Fruit fly (Drosophila melanogaster) whole organism, wandering third instar larva: Measurements from ENCODE around the gene sr.

Experiments
- Abd-B ChIP-seq: fragments of >200 bp; optimal IDR thresholded peaks from 2 replicates; lab custom pipeline; 2017; ENCODE audit warnings: missing biosample characterization, missing genetic modification characterization
- CG32264 ChIP-seq: fragments of 200-800 bp; sonication (Bioruptor generic); optimal IDR thresholded peaks from 2 replicates; lab custom pipeline; 2016; ENCODE audit warnings: missing biosample characterization, missing genetic modification characterization
- CG9705 ChIP-seq: fragments of 200-800 bp; sonication (Bioruptor generic); optimal IDR thresholded peaks from 2 replicates; lab custom pipeline; 2018; ENCODE audit warnings: missing biosample characterization, mild to moderate bottlenecking, missing genetic modification characterization
- CrebA ChIP-seq: fragments of 200-800 bp; sonication (Bioruptor generic); optimal IDR thresholded peaks from 2 replicates; lab custom pipeline; 2016; ENCODE audit warnings: missing biosample characterization, mild to moderate bottlenecking, missing genetic modification characterization, borderline replicate concordance
- Dfd ChIP-seq: fragments of >200 bp; optimal IDR thresholded peaks from 2 replicates; lab custom pipeline; 2017; ENCODE audit warnings: missing biosample characterization, missing genetic modification characterization
- Dif ChIP-seq: fragments of 200-275, 200-300 bp; sonication (Bioruptor generic); optimal IDR thresholded peaks from 2 replicates; lab custom pipeline; 2018; ENCODE audit warnings: missing biosample characterization, missing genetic modification characterization; ENCODE audit not compliant: partially characterized antibody
- GATAd ChIP-seq: sonication (Bioruptor generic); optimal IDR thresholded peaks from 2 replicates; lab custom pipeline; 2016; ENCODE audit warnings: missing biosample characterization, missing genetic modification characterization
- HLH106 ChIP-seq: fragments of 200-800 bp; optimal IDR thresholded peaks from 3 replicates; lab custom pipeline; 2019; ENCODE audit warnings: missing biosample characterization, mild to moderate bottlenecking, missing genetic modification characterization, moderate library complexity
- Hnf4 ChIP-seq: fragments of 200-800 bp; sonication (Bioruptor generic); optimal IDR thresholded peaks from 2 replicates; lab custom pipeline; 2016; ENCODE audit warnings: missing biosample characterization, mild to moderate bottlenecking, missing genetic modification characterization
- Hr78 ChIP-seq: fragments of >200 bp; optimal IDR thresholded peaks from 2 replicates; lab custom pipeline; 2017; ENCODE audit warnings: missing biosample characterization, missing genetic modification characterization
- Hr83 ChIP-seq: fragments of 200-300 bp; sonication (Bioruptor generic); optimal IDR thresholded peaks from 2 replicates; lab custom pipeline; 2016; ENCODE audit warnings: missing biosample characterization, mild to moderate bottlenecking, missing genetic modification characterization, moderate library complexity; ENCODE audit not compliant: poor library complexity, severe bottlenecking
- Jra ChIP-seq: sonication (Bioruptor generic); optimal IDR thresholded peaks from 2 replicates; lab custom pipeline; 2016; ENCODE audit warnings: missing biosample characterization, missing genetic modification characterization
- Mio ChIP-seq: sonication (Bioruptor generic); optimal IDR thresholded peaks from 2 replicates; lab custom pipeline; 2016; ENCODE audit warnings: missing biosample characterization, missing genetic modification characterization
- Myc ChIP-seq: fragments of >200 bp; optimal IDR thresholded peaks from 2 replicates; lab custom pipeline; 2017
- N ChIP-seq: fragments of >200 bp; optimal IDR thresholded peaks from 2 replicates; lab custom pipeline; 2018; ENCODE audit warnings: missing biosample characterization, missing external identifiers, missing genetic modification characterization
- OdsH ChIP-seq: fragments of 200-800 bp; sonication (Bioruptor generic); optimal IDR thresholded peaks from 2 replicates; lab custom pipeline; 2016; ENCODE audit warnings: missing biosample characterization, mild to moderate bottlenecking, missing genetic modification characterization
- Rel ChIP-seq, 2 experiments: fragments of 200-800 bp; sonication (Bioruptor generic) in 1 of 2; optimal IDR thresholded peaks; 2 replicates in 1 of 2; 3 replicates in 1 of 2; lab custom pipeline; 2016 to 2019; ENCODE audit warnings: mild to moderate bottlenecking in 2 of 2, missing biosample characterization in 2 of 2, missing genetic modification characterization in 2 of 2, moderate library complexity in 1 of 2
- Sp1 ChIP-seq: fragments of 200-800 bp; sonication (Bioruptor generic); optimal IDR thresholded peaks from 3 replicates; lab custom pipeline; 2019; ENCODE audit warnings: missing biosample characterization, mild to moderate bottlenecking, missing genetic modification characterization, moderate library complexity
- Vsx2 ChIP-seq: fragments of 200-300, 225-300 bp; sonication (Bioruptor generic); optimal IDR thresholded peaks from 2 replicates; lab custom pipeline; 2018; ENCODE audit warnings: missing biosample characterization, missing genetic modification characterization; ENCODE audit not compliant: partially characterized antibody
- br ChIP-seq: fragments of 200-800 bp; sonication (Bioruptor generic); optimal IDR thresholded peaks from 2 replicates; lab custom pipeline; 2016; ENCODE audit warnings: missing biosample characterization, missing genetic modification characterization
- brk ChIP-seq: fragments of 200-800 bp; sonication (Bioruptor generic); optimal IDR thresholded peaks from 2 replicates; lab custom pipeline; 2016; ENCODE audit warnings: missing biosample characterization, mild to moderate bottlenecking, missing genetic modification characterization
- dl ChIP-seq, 2 experiments: fragments of 175-275, 200-275 bp in 1 of 2; fragments of 200-275 bp in 1 of 2; sonication (Bioruptor generic); optimal IDR thresholded peaks; lab custom pipeline; 2018; ENCODE audit warnings: mild to moderate bottlenecking in 2 of 2, missing biosample characterization in 2 of 2, missing genetic modification characterization in 2 of 2, moderate library complexity in 2 of 2; ENCODE audit not compliant: partially characterized antibody in 2 of 2, insufficient read depth in 1 of 2
- dmrt93B ChIP-seq: fragments of 200-800 bp; sonication (Bioruptor generic); optimal IDR thresholded peaks from 2 replicates; lab custom pipeline; 2018; ENCODE audit warnings: missing biosample characterization, mild to moderate bottlenecking, missing genetic modification characterization
- dsf ChIP-seq: sonication (Bioruptor generic); optimal IDR thresholded peaks from 2 replicates; lab custom pipeline; 2016; ENCODE audit warnings: missing biosample characterization, missing genetic modification characterization, borderline replicate concordance
- ey ChIP-seq: fragments of 200-800 bp; sonication (Bioruptor generic); optimal IDR thresholded peaks from 2 replicates; lab custom pipeline; 2016; ENCODE audit warnings: missing biosample characterization, missing genetic modification characterization
- foxo ChIP-seq, 2 experiments: fragments of 200-800 bp; sonication (Bioruptor generic); optimal IDR thresholded peaks; 2 replicates in 1 of 2; 3 replicates in 1 of 2; lab custom pipeline; 2016 to 2017; ENCODE audit warnings: missing biosample characterization in 2 of 2, missing genetic modification characterization in 2 of 2
- fru ChIP-seq: fragments of 200-800 bp; sonication (Bioruptor generic); optimal IDR thresholded peaks from 3 replicates; lab custom pipeline; 2016; ENCODE audit warnings: missing biosample characterization, mild to moderate bottlenecking, missing genetic modification characterization
- h ChIP-seq: fragments of 200-800 bp; sonication (Bioruptor generic); optimal IDR thresholded peaks from 3 replicates; lab custom pipeline; 2016; ENCODE audit warnings: missing biosample characterization, mild to moderate bottlenecking, missing genetic modification characterization
- jim ChIP-seq: fragments of 175-275, 200-325 bp; sonication (Bioruptor generic); optimal IDR thresholded peaks from 2 replicates; lab custom pipeline; 2016; ENCODE audit warnings: missing biosample characterization, mild to moderate bottlenecking, missing genetic modification characterization
- lola ChIP-seq: fragments of >200 bp; optimal IDR thresholded peaks from 2 replicates; lab custom pipeline; 2017; ENCODE audit warnings: missing biosample characterization, missing genetic modification characterization
- pan ChIP-seq: fragments of >200 bp; optimal IDR thresholded peaks from 2 replicates; lab custom pipeline; 2017
- psq ChIP-seq: fragments of 200-800 bp; sonication (Bioruptor generic); optimal IDR thresholded peaks from 3 replicates; lab custom pipeline; 2017; ENCODE audit warnings: missing biosample characterization, mild to moderate bottlenecking, missing genetic modification characterization, moderate library complexity
- rgr ChIP-seq: fragments of 200-800 bp; sonication (Bioruptor generic); optimal IDR thresholded peaks from 3 replicates; lab custom pipeline; 2016; ENCODE audit warnings: missing biosample characterization, mild to moderate bottlenecking, missing genetic modification characterization
- sage ChIP-seq: fragments of 200-800 bp; sonication (Bioruptor generic); optimal IDR thresholded peaks from 2 replicates; lab custom pipeline; 2016; ENCODE audit warnings: missing biosample characterization, mild to moderate bottlenecking, missing genetic modification characterization
- sv ChIP-seq: fragments of 200-800 bp; sonication (Bioruptor generic); optimal IDR thresholded peaks from 3 replicates; lab custom pipeline; 2016; ENCODE audit warnings: missing biosample characterization, missing genetic modification characterization
- tai ChIP-seq: sonication (Bioruptor generic); optimal IDR thresholded peaks from 2 replicates; lab custom pipeline; 2016; ENCODE audit warnings: missing biosample characterization, missing genetic modification characterization
- usp ChIP-seq: fragments of >200 bp; optimal IDR thresholded peaks from 2 replicates; lab custom pipeline; 2017; ENCODE audit warnings: missing biosample characterization, missing genetic modification characterization
- woc ChIP-seq: sonication (Bioruptor generic); optimal IDR thresholded peaks from 2 replicates; lab custom pipeline; 2016; ENCODE audit warnings: missing biosample characterization, mild to moderate bottlenecking, missing genetic modification characterization

sr gene

dm6 chr3R:18158401-18158800, 67.8 kb downstream of the sr start, which contains the start of gene CG14315:
CG14315 (plus strand) TSS chr3R:18158701.
- TF ChIP-seq N (GFP tag; lab: Kevin White, UChicago) = no peak
- TF ChIP-seq Abd-B (GFP tag; lab: Kevin White, UChicago) = no peak

dm6 chr3R:18160165-18160814, 69.7 kb downstream of the sr start:
- TF ChIP-seq N (GFP tag; lab: Kevin White, UChicago) (no peak), ey (GFP tag; lab: Kevin White, UChicago) (no peak), Vsx2 (GFP tag; lab: Kevin White, UChicago) (no peak), Sp1 (GFP tag; lab: Kevin White, UChicago) (no peak), h (GFP tag; lab: Kevin White, UChicago) (no peak), GATAd (no peak), fru (GFP tag; lab: Kevin White, UChicago) (no peak)

dm6 chr3R:18164052-18164722, 73.6 kb downstream of the sr start, which contains the start of the genes CG7218 and Cbp20:
CG7218 (minus strand) TSS chr3R:18164397.
Cbp20 (plus strand) TSS chr3R:18164661.
- TF ChIP-seq Jra = peak; percentile 77
- peak in 1 of 2 experiments; percentile 80 for TF ChIP-seq foxo (GFP tag; optimal IDR thresholded peaks at IDR 0.05; lab: Kevin White, UChicago)
- TF ChIP-seq usp (GFP tag; lab: Kevin White, UChicago) = no peak
- peak; percentile 70 for TF ChIP-seq OdsH (GFP tag; lab: Kevin White, UChicago)
- peak; percentile 62 for TF ChIP-seq CG9705 (GFP tag; lab: Kevin White, UChicago)
- no peak for TF ChIP-seq jim (GFP tag; lab: Kevin White, UChicago)
- no peak for TF ChIP-seq Rel (GFP tag; optimal IDR thresholded peaks at IDR 0.05; lab: Kevin White, UChicago)
- TF ChIP-seq Rel (tag; optimal IDR thresholded peaks at IDR 0.05; lab: Kevin White, UChicago) = peak; percentile 15
- TF ChIP-seq dl (GFP tag; optimal IDR thresholded peaks at IDR 0.05; lab: Kevin White, UChicago; ENCODE audit: insufficient read depth in 1 of 2, partially characterized antibody in 2 of 2) = no peak
- TF ChIP-seq dmrt93B (GFP tag; lab: Kevin White, UChicago) = peak; percentile 26
- peak; percentile 91 for TF ChIP-seq tai (GFP tag; lab: Kevin White, UChicago)
- TF ChIP-seq sv (GFP tag; lab: Kevin White, UChicago) = peak; percentile 58
- TF ChIP-seq CG32264 (GFP tag; lab: Kevin White, UChicago) = no peak
- TF ChIP-seq Mio (GFP tag; lab: Kevin White, UChicago) = peak; percentile 14
- TF ChIP-seq sage (GFP tag; lab: Kevin White, UChicago) = peak; percentile 41
- peak; percentile 52 for TF ChIP-seq br (GFP tag; lab: Kevin White, UChicago)
- no peak for TF ChIP-seq GATAd
- TF ChIP-seq Hnf4 (GFP tag; lab: Kevin White, UChicago) = peak; percentile 86
- TF ChIP-seq Sp1 (GFP tag; lab: Kevin White, UChicago) = peak; percentile 66
- no peak for TF ChIP-seq Myc (lab: Kevin White, UChicago)
- no peak for TF ChIP-seq CrebA (GFP tag; lab: Kevin White, UChicago)
- peak; percentile 74 for TF ChIP-seq HLH106 (tag; lab: Kevin White, UChicago)
- no peak for TF ChIP-seq Dfd (GFP tag; lab: Kevin White, UChicago)
- peak; percentile 75 for TF ChIP-seq rgr
- no peak for TF ChIP-seq N (GFP tag; lab: Kevin White, UChicago)
- TF ChIP-seq Hr83 (GFP tag; lab: Kevin White, UChicago) = peak; percentile 89
- TF ChIP-seq fru (GFP tag; lab: Kevin White, UChicago) = peak; percentile 72
- peak; percentile 56 for TF ChIP-seq dsf (GFP tag; lab: Kevin White, UChicago)
- peak; percentile 61 for TF ChIP-seq psq (GFP tag; lab: Kevin White, UChicago)
- no peak for TF ChIP-seq Abd-B (GFP tag; lab: Kevin White, UChicago)
- no peak for TF ChIP-seq Hr78 (GFP tag; lab: Kevin White, UChicago)
- TF ChIP-seq ey (GFP tag; lab: Kevin White, UChicago) = peak; percentile 53
- no peak for TF ChIP-seq Vsx2 (GFP tag; lab: Kevin White, UChicago)
- TF ChIP-seq woc = peak; percentile 76
- TF ChIP-seq brk (GFP tag; lab: Kevin White, UChicago) = peak; percentile 79
- no peak for TF ChIP-seq Dif (GFP tag; lab: Kevin White, UChicago)
- no peak for TF ChIP-seq pan (lab: Kevin White, UChicago)
- no peak for TF ChIP-seq lola
- TF ChIP-seq h (GFP tag; lab: Kevin White, UChicago) = peak; percentile 73
- TF ChIP-seq, all 38 proteins: peak for 23
